Fruit fly (Drosophila melanogaster): ENCODE results near the gene CG8534.
A peak's percentile ranks its signal among the peaks of the same experiment; 100 is the strongest.

DNA sequence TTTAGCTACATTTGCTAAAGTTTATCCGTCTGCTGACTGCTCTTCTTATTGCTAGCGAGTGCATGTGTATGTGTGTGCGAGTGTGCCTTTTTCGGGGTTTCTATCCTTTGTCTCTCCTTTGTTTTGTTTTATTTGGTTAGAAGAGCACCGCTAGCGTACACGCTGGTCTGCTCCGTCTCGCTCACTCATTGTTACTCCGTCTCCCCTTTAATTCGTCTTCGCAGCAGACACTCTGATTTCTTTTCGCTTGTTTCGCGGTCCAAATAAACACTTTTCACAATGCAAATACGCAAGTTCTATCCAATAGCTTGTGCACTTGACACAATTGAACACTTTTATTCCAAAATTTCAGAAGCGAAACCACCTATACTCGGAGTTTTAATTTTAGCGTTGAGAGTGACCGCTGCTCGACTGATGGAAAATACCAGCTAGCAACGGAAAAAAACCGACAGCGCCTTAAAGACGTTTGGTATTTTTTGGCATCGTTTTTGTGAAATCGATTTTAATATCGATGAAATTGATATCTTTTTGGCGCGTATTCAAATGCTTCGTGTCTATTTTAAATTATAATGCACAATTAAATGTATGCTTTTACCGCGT is 3.5 kb upstream of the CG8534 start, which contains the start of gene FBXO11:
- TF ChIP-seq CG8159 (tag; optimal IDR thresholded peaks at IDR 0.05) (peak; percentile 43), EcR (GFP tag; optimal IDR thresholded peaks at IDR 0.05) (peak; percentile 76), D1 (tag; optimal IDR thresholded peaks at IDR 0.05) (no peak), CG8301 (tag; optimal IDR thresholded peaks at IDR 0.05) (no peak), CG32121 (GFP tag; IDR thresholded peaks at IDR 0.05) (peak; percentile 83), gl (tag; optimal IDR thresholded peaks at IDR 0.05) (peak; percentile 88), Ets98B (GFP tag; IDR thresholded peaks at IDR 0.05) (peak; percentile 57), CG12605 (GFP tag; IDR thresholded peaks at IDR 0.05) (peak; percentile 65), Pif1A (GFP tag; optimal IDR thresholded peaks at IDR 0.05) (no peak), CG13204 (GFP tag; optimal IDR thresholded peaks at IDR 0.05) (no peak), rn (GFP tag; IDR thresholded peaks at IDR 0.05) (peak; percentile 55; the same call in 1 of the 2 replicates)
